Fruit fly (Drosophila melanogaster): ENCODE measurements around the gene CG3156.

DNA sequence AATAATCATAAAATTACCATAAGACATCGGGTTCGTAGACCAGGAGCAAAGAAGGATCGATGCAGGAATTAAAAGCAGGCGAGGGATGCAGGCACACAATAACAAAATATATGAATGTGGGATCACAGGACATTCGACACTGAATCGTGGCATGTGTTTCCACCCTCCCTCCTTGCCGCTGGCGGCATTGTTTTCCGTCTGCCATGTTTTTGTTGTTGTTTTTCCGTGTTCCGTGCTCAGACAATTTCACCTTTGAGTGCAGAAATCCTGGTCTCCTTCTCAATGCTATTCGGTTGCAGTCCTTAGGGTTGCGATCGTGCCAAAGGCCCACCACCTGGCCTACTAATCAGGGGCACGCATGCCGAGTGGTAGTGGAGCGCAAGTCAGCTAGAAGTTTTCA lies 37.9 kb downstream of the CG3156 start:
- TF ChIP-seq run (tag; optimal IDR thresholded peaks at IDR 0.05) (no peak), CG7839 (tag; optimal IDR thresholded peaks at IDR 0.05) (no peak), rib (GFP tag; IDR thresholded peaks at IDR 0.05) (no peak), CG7556 (GFP tag; optimal IDR thresholded peaks at IDR 0.05) (no peak), pb (GFP tag; optimal IDR thresholded peaks at IDR 0.05) (no peak), vfl (GFP tag; optimal IDR thresholded peaks at IDR 0.05) (no peak), Opbp (GFP tag; IDR thresholded peaks at IDR 0.05; ENCODE audit: partially characterized antibody) (no peak)

Data from whole organism, embryonic.